Fruit fly (Drosophila melanogaster): ENCODE measurements around the gene CG17931.

The CG17931 gene

dm6 chr3R:16359098-16359497 lies at the start of gene CG17931 (continued):
- no peak for TF ChIP-seq lmd (GFP tag; IDR thresholded peaks at IDR 0.05)
- peak; percentile 21 for TF ChIP-seq lilli (GFP tag; optimal IDR thresholded peaks at IDR 0.05)
- no peak for TF ChIP-seq Neu2 (GFP tag; optimal IDR thresholded peaks at IDR 0.05; ENCODE audit: borderline replicate concordance)
- no peak for TF ChIP-seq CG14441 (GFP tag; IDR thresholded peaks at IDR 0.05)
- TF ChIP-seq CG12104 (GFP tag; optimal IDR thresholded peaks at IDR 0.05) = no peak
- no peak for TF ChIP-seq Mad (GFP tag; optimal IDR thresholded peaks at IDR 0.05)
- TF ChIP-seq amos (GFP tag; IDR thresholded peaks at IDR 0.05; ENCODE audit: partially characterized antibody) = peak; percentile 3; the same call in 1 of the 2 replicates
- peak; percentile 20 for TF ChIP-seq NC2β (GFP tag; optimal IDR thresholded peaks at IDR 0.05)
- TF ChIP-seq tll (GFP tag; optimal IDR thresholded peaks at IDR 0.05) = no peak
- TF ChIP-seq Sry-δ (GFP tag; optimal IDR thresholded peaks at IDR 0.05) = peak; percentile 49
- TF ChIP-seq Elba2 (GFP tag; optimal IDR thresholded peaks at IDR 0.05) = no peak

- TF ChIP-seq CTCF (GFP tag; optimal IDR thresholded peaks at IDR 0.05) (peak; percentile 29), vnd (GFP tag; IDR thresholded peaks at IDR 0.05; ENCODE audit: partially characterized antibody) (no peak)
Measured at dm6 chr3R:16408434-16408833, 49.2 kb upstream of the CG17931 start.

dm6 chr3R:16406618-16407017 lies 47.4 kb upstream of the CG17931 start:
- no peak for TF ChIP-seq CG12744 (GFP tag; optimal IDR thresholded peaks at IDR 0.05)
- no peak for TF ChIP-seq esg (GFP tag; conservative IDR thresholded peaks at IDR 0.05)
- no peak for TF ChIP-seq CG6689 (GFP tag; IDR thresholded peaks at IDR 0.05)
- 0 out of 3 replicates have a peak, but pooled peaks have one; percentile 18 for TF ChIP-seq CG11456 (GFP tag; IDR thresholded peaks at IDR 0.05)
- no peak for TF ChIP-seq stc (GFP tag; IDR thresholded peaks at IDR 0.05)
- no peak for TF ChIP-seq oc (tag; optimal IDR thresholded peaks at IDR 0.05)
- peak; percentile 72; the same call in 1 of the 2 replicates for TF ChIP-seq seq (GFP tag; IDR thresholded peaks at IDR 0.05)
- no peak for TF ChIP-seq HmgD (GFP tag; optimal IDR thresholded peaks at IDR 0.05)
- TF ChIP-seq hth (optimal IDR thresholded peaks at IDR 0.05) = no peak
- TF ChIP-seq ken (GFP tag; IDR thresholded peaks at IDR 0.05) = no peak
- no peak for TF ChIP-seq p53 (GFP tag; optimal IDR thresholded peaks at IDR 0.05)
- TF ChIP-seq CG3838 (GFP tag; optimal IDR thresholded peaks at IDR 0.05) = no peak
- 0 out of 3 replicates have a peak, but pooled peaks have one; percentile 12 for TF ChIP-seq CG2889 (GFP tag; IDR thresholded peaks at IDR 0.05)
- TF ChIP-seq CG10959 (GFP tag; IDR thresholded peaks at IDR 0.05) = no peak
- peak; percentile 79 for TF ChIP-seq Nf-YC (tag; optimal IDR thresholded peaks at IDR 0.05)
- no peak for TF ChIP-seq sug (tag; optimal IDR thresholded peaks at IDR 0.05)
- TF ChIP-seq CG10431 (GFP tag; optimal IDR thresholded peaks at IDR 0.05) = no peak
- no peak for TF ChIP-seq crp (GFP tag; optimal IDR thresholded peaks at IDR 0.05)
- TF ChIP-seq CG4424 (GFP tag; optimal IDR thresholded peaks at IDR 0.05) = no peak
- no peak for TF ChIP-seq tll (GFP tag; optimal IDR thresholded peaks at IDR 0.05)
- no peak for TF ChIP-seq zen2 (GFP tag; IDR thresholded peaks at IDR 0.05; ENCODE audit: partially characterized antibody)
- peak; percentile 28; the same call in 1 of the 2 replicates for TF ChIP-seq CG4360 (GFP tag; IDR thresholded peaks at IDR 0.05)
- no peak for TF ChIP-seq lmd (GFP tag; IDR thresholded peaks at IDR 0.05)
- TF ChIP-seq eve (GFP tag; optimal IDR thresholded peaks at IDR 0.05) = no peak
- TF ChIP-seq D19A (tag; optimal IDR thresholded peaks at IDR 0.05) = no peak
- TF ChIP-seq grn (GFP tag; optimal IDR thresholded peaks at IDR 0.05) = no peak
- TF ChIP-seq nom (GFP tag; optimal IDR thresholded peaks at IDR 0.05) = no peak
- TF ChIP-seq zen (tag; optimal IDR thresholded peaks at IDR 0.05) = no peak
- peak; percentile 84 for TF ChIP-seq Nf-YB (GFP tag; optimal IDR thresholded peaks at IDR 0.05)
- no peak for TF ChIP-seq vvl (GFP tag; IDR thresholded peaks at IDR 0.05)
